Worm (Caenorhabditis elegans): Measurements from ENCODE around the gene dlg-1.

DNA sequence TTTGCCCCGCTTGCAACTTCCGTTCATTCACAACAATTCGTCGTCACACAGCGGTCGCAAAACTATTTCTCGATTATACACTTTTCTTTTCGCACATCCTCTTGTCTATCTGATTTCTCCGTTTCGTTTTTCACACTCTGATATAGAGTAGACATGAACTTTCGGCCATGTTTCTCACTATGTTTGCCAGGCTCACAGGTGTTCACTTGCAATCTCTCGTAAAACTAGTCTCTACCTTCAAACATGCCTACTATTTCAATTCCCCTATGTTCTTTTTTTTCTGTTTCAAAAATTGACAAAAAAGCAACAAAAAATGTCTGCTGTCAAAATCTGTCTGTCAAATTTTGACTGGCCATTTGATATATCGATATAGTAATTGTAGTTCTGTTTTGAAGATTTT is 22.3 kb upstream of the dlg-1 start:
- TF ChIP-seq sptf-1 (tag; optimal IDR thresholded peaks at IDR 0.05) (no peak), nhr-237 (tag; optimal IDR thresholded peaks at IDR 0.05) (no peak), lin-32 (GFP tag; optimal IDR thresholded peaks at IDR 0.05) (no peak), ztf-11 (tag; optimal IDR thresholded peaks at IDR 0.05) (no peak), zip-8 (tag; optimal IDR thresholded peaks at IDR 0.05) (no peak), unc-62 (GFP tag; optimal IDR thresholded peaks at IDR 0.05) (no peak), lin-13 (tag; optimal IDR thresholded peaks at IDR 0.05) (no peak), unc-39 (tag; optimal IDR thresholded peaks at IDR 0.05) (no peak), ces-1 (GFP tag; optimal IDR thresholded peaks at IDR 0.05) (no peak), unc-120 (tag; optimal IDR thresholded peaks at IDR 0.05; ENCODE audit: poor library complexity, severe bottlenecking) (no peak), pha-4 (tag; optimal IDR thresholded peaks at IDR 0.05) (no peak), nhr-12 (tag; optimal IDR thresholded peaks at IDR 0.05) (no peak), elt-3 (tag; optimal IDR thresholded peaks at IDR 0.05) (no peak), snpc-4 (tag; optimal IDR thresholded peaks at IDR 0.05) (no peak)

All from whole organism, mixed stage, embryonic.